Worm (Caenorhabditis elegans) whole organism, L4 larva: ENCODE measurements around the gene Y32H12A.6.

Experiments
- D1046.2 ChIP-seq: fragments of 200-800 bp; sonication (Bioruptor generic); IDR thresholded peaks from 2 replicates; pipeline ENCODE4 v1.3.6; 2022; ENCODE audit warnings: missing genetic modification characterization, missing compliant biosample characterization
- F37D6.2 ChIP-seq: sonication (generic microtip); optimal IDR thresholded peaks from 2 replicates; lab custom pipeline; 2016; ENCODE audit warnings: mild to moderate bottlenecking, missing genetic modification characterization, missing compliant biosample characterization
- T26A8.4 ChIP-seq: fragments of 200-800 bp; sonication (Bioruptor generic); IDR thresholded peaks from 2 replicates; pipeline ENCODE4 v1.3.6; 2022; ENCODE audit warnings: missing genetic modification characterization, missing compliant biosample characterization
- Y105C5A.15 ChIP-seq: fragments of 200-800 bp; sonication (Bioruptor generic); IDR thresholded peaks from 2 replicates; pipeline ENCODE4 v1.3.6; 2022; ENCODE audit warnings: missing genetic modification characterization, missing compliant biosample characterization
- ZK546.5 ChIP-seq, 2 experiments: sonication (generic microtip); optimal IDR thresholded peaks; 2 replicates each; lab custom pipeline; 2017; ENCODE audit warnings: missing biosample characterization in 2 of 2, missing genetic modification characterization in 2 of 2
- aha-1 ChIP-seq: fragments of 150-350 bp; peaks from one replicate; lab custom pipeline; 2014; ENCODE audit warnings: missing biosample characterization, missing genetic modification characterization
- attf-4 ChIP-seq: sonication (generic microtip); optimal IDR thresholded peaks from 3 replicates; lab custom pipeline; 2017; ENCODE audit warnings: missing biosample characterization, missing genetic modification characterization
- ceh-20 ChIP-seq: fragments of 200-800 bp; sonication (Bioruptor generic); IDR thresholded peaks from 2 replicates; pipeline ENCODE4 v1.3.6; 2022; ENCODE audit warnings: missing genetic modification reagents, missing genetic modification characterization, missing compliant biosample characterization
- ceh-44 ChIP-seq: fragments of 200-800 bp; sonication (Bioruptor generic); IDR thresholded peaks from 2 replicates; pipeline ENCODE4 v1.3.6; 2022; ENCODE audit warnings: missing genetic modification reagents, missing genetic modification characterization, missing compliant biosample characterization
- ceh-62 ChIP-seq: sonication (generic microtip); optimal IDR thresholded peaks from 2 replicates; lab custom pipeline; 2017; ENCODE audit warnings: missing biosample characterization, missing genetic modification characterization
- ceh-82 ChIP-seq: sonication (generic microtip); optimal IDR thresholded peaks from 2 replicates; lab custom pipeline; 2017; ENCODE audit warnings: missing biosample characterization, missing genetic modification characterization
- ces-1 ChIP-seq: fragments of 150-350 bp; sonication (generic microtip); optimal IDR thresholded peaks from 4 replicates; lab custom pipeline; 2014; ENCODE audit warnings: missing biosample characterization, missing genetic modification reagents, missing genetic modification characterization
- ctbp-1 ChIP-seq: fragments of 200-800 bp; sonication (Bioruptor generic); IDR thresholded peaks from 2 replicates; pipeline ENCODE4 v1.3.6; 2022; ENCODE audit warnings: missing genetic modification reagents, missing genetic modification characterization, missing compliant biosample characterization
- daf-12 ChIP-seq: fragments of 150-350 bp; optimal IDR thresholded peaks from 2 replicates; lab custom pipeline; 2014; ENCODE audit warnings: missing biosample characterization, missing genetic modification reagents, missing genetic modification characterization
- daf-16 ChIP-seq, 3 experiments: sonication (generic microtip); optimal IDR thresholded peaks; 2 replicates each; lab custom pipeline; 2016 to 2017; ENCODE audit warnings: missing genetic modification characterization in 3 of 3, missing genetic modification reagents in 3 of 3, mild to moderate bottlenecking in 2 of 3, missing compliant biosample characterization in 2 of 3, missing biosample characterization in 1 of 3, moderate library complexity in 1 of 3
- dmd-6 ChIP-seq: fragments of 200-800 bp; sonication (Bioruptor generic); IDR thresholded peaks from 2 replicates; pipeline ENCODE4 v1.3.6; 2022; ENCODE audit warnings: missing genetic modification reagents, missing genetic modification characterization, missing compliant biosample characterization
- dmd-8 ChIP-seq: fragments of 200-800 bp; sonication (Bioruptor generic); IDR thresholded peaks from 2 replicates; pipeline ENCODE4 v1.3.6; 2022; ENCODE audit warnings: missing genetic modification characterization, missing compliant biosample characterization
- duxl-1 ChIP-seq: sonication (generic microtip); optimal IDR thresholded peaks from 2 replicates; lab custom pipeline; 2016; ENCODE audit warnings: mild to moderate bottlenecking, missing genetic modification characterization, moderate library complexity, missing compliant biosample characterization; ENCODE audit not compliant: poor library complexity
- fos-1 ChIP-seq: fragments of 150-350 bp; optimal IDR thresholded peaks from 2 replicates; lab custom pipeline; 2014; ENCODE audit warnings: missing biosample characterization, missing genetic modification characterization
- jun-1 ChIP-seq: fragments of 150-350 bp; optimal IDR thresholded peaks from 2 replicates; lab custom pipeline; 2014; ENCODE audit warnings: missing biosample characterization, missing genetic modification reagents, missing genetic modification characterization
- lin-13 ChIP-seq: fragments of 150-350 bp; optimal IDR thresholded peaks from 2 replicates; lab custom pipeline; 2014; ENCODE audit warnings: missing biosample characterization, missing genetic modification reagents, missing genetic modification characterization
- lin-39 ChIP-seq: fragments of 150-350 bp; optimal IDR thresholded peaks from 2 replicates; lab custom pipeline; 2014; ENCODE audit warnings: missing biosample characterization, missing genetic modification reagents, missing genetic modification characterization
- madf-5 ChIP-seq, 2 experiments: fragments of 200-800 bp; sonication (Bioruptor generic); IDR thresholded peaks; 2 replicates each; pipeline ENCODE4 v1.3.6; 2022; ENCODE audit warnings: missing compliant biosample characterization in 2 of 2, missing genetic modification characterization in 2 of 2
- madf-9 ChIP-seq: fragments of 200-800 bp; sonication (Bioruptor generic); conservative IDR thresholded peaks from 2 replicates; pipeline ENCODE4 v1.3.6; 2022; ENCODE audit warnings: missing genetic modification reagents, missing genetic modification characterization, missing compliant biosample characterization
- mxl-2 ChIP-seq: fragments of 200-800 bp; sonication (Bioruptor generic); conservative IDR thresholded peaks from 2 replicates; pipeline ENCODE4 v1.3.6; 2022; ENCODE audit warnings: missing genetic modification reagents, missing genetic modification characterization, missing compliant biosample characterization
- mxl-3 ChIP-seq: fragments of 200-800 bp; sonication (Bioruptor generic); optimal IDR thresholded peaks from 2 replicates; lab custom pipeline; 2018; ENCODE audit warnings: mild to moderate bottlenecking, missing genetic modification characterization, missing compliant biosample characterization
- nhr-41 ChIP-seq: fragments of 200-800 bp; sonication (Bioruptor generic); IDR thresholded peaks from 2 replicates; pipeline ENCODE4 v1.3.6; 2022; ENCODE audit warnings: missing genetic modification reagents, missing genetic modification characterization, missing compliant biosample characterization
- nhr-42 ChIP-seq: fragments of 200-800 bp; sonication (Bioruptor generic); IDR thresholded peaks from 2 replicates; pipeline ENCODE4 v1.3.6; 2022; ENCODE audit warnings: missing genetic modification characterization, missing compliant biosample characterization
- nhr-6 ChIP-seq: fragments of 150-350 bp; optimal IDR thresholded peaks from 2 replicates; lab custom pipeline; 2014; ENCODE audit warnings: missing biosample characterization, missing genetic modification characterization
- nhr-77 ChIP-seq: fragments of 150-350 bp; optimal IDR thresholded peaks from 2 replicates; lab custom pipeline; 2014; ENCODE audit warnings: missing biosample characterization, missing genetic modification characterization
- php-3 ChIP-seq: fragments of 200-800 bp; sonication (Bioruptor generic); IDR thresholded peaks from 2 replicates; pipeline ENCODE4 v1.3.6; 2022; ENCODE audit warnings: missing genetic modification reagents, missing genetic modification characterization, missing compliant biosample characterization
- pqm-1 ChIP-seq: sonication (generic microtip); optimal IDR thresholded peaks from 2 replicates; lab custom pipeline; 2017; ENCODE audit warnings: missing biosample characterization, missing genetic modification characterization
- sdz-12 ChIP-seq: fragments of 200-800 bp; sonication (Bioruptor generic); optimal IDR thresholded peaks from 2 replicates; lab custom pipeline; 2018; ENCODE audit warnings: mild to moderate bottlenecking, missing genetic modification characterization, missing compliant biosample characterization
- skn-1 ChIP-seq: fragments of 150-350 bp; optimal IDR thresholded peaks from 2 replicates; lab custom pipeline; 2014; ENCODE audit warnings: missing biosample characterization, missing genetic modification characterization
- spr-1 ChIP-seq: sonication (generic microtip); optimal IDR thresholded peaks from 2 replicates; lab custom pipeline; 2016; ENCODE audit warnings: mild to moderate bottlenecking, missing genetic modification characterization, missing compliant biosample characterization
- tag-97 ChIP-seq: fragments of 200-800 bp; sonication (Bioruptor generic); IDR thresholded peaks from 2 replicates; pipeline ENCODE4 v1.3.6; 2022; ENCODE audit warnings: missing genetic modification characterization, missing compliant biosample characterization
- unc-130 ChIP-seq: sonication (generic microtip); optimal IDR thresholded peaks from 2 replicates; lab custom pipeline; 2016; ENCODE audit warnings: missing genetic modification reagents, missing genetic modification characterization, missing compliant biosample characterization
- vab-7 ChIP-seq: fragments of 200-800 bp; sonication (Bioruptor generic); IDR thresholded peaks from 2 replicates; pipeline ENCODE4 v1.3.6; 2022; ENCODE audit warnings: missing genetic modification reagents, missing genetic modification characterization, missing compliant biosample characterization
- zfp-2 ChIP-seq: sonication (generic microtip); optimal IDR thresholded peaks from 2 replicates; lab custom pipeline; 2016; ENCODE audit warnings: mild to moderate bottlenecking, missing genetic modification characterization, missing compliant biosample characterization

Gene Y32H12A.6

DNA sequence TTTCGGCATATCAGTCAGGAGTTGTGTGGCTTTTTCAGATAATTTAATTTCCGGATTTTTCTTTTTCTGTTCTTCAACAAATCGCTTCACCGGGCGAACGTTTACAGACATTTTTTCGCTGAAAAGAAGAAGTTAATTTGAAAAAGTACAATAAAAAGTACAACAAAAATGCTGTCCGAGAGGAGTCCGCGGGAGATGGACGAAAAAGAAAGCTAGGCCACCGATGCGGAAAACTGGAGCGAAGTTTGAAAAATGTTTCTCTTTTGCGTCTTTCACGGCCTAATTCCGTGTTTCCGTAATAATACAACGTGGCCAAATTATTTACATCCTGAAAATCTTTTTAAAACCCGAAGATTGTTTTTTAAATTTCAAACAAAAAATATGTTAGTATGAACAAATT is 32.7 kb downstream of the Y32H12A.6 start, which contains the start of gene thoc-5 (continued):
- TF ChIP-seq skn-1 (tag; lab: Kevin White, UChicago), result no peak
- TF ChIP-seq duxl-1, result peak; percentile 65
- no peak for TF ChIP-seq nhr-41 (GFP tag; lab: Robert Waterston, UW)
- TF ChIP-seq sdz-12, result peak; percentile 75
- no peak for TF ChIP-seq ceh-82
- TF ChIP-seq F37D6.2 (tag; lab: Kevin White, UChicago), result peak; percentile 35
- TF ChIP-seq ceh-62 (tag; lab: Kevin White, UChicago), result no peak
- TF ChIP-seq attf-4 (tag; lab: Kevin White, UChicago), result no peak
- TF ChIP-seq daf-12, result no peak
- no peak for TF ChIP-seq ZK546.5 (tag; optimal IDR thresholded peaks at IDR 0.05; lab: Kevin White, UChicago)
- TF ChIP-seq ctbp-1, result no peak
- peak in 1 of 2 experiments; percentile 26 for TF ChIP-seq daf-16 (GFP tag; optimal IDR thresholded peaks at IDR 0.05; lab: Kevin White, UChicago)
- TF ChIP-seq daf-16 (tag; optimal IDR thresholded peaks at IDR 0.05; lab: Kevin White, UChicago), result no peak
- peak; percentile 77 for TF ChIP-seq nhr-6 (tag; lab: Kevin White, UChicago)
- no peak for TF ChIP-seq mxl-3 (GFP tag; lab: Kevin White, UChicago)
- TF ChIP-seq fos-1 (tag; lab: Kevin White, UChicago), result no peak
- peak in 1 of 2 experiments; percentile 43; a peak in 1 of 4 replicates for TF ChIP-seq madf-5 (GFP tag; IDR thresholded peaks at IDR 0.05; lab: Robert Waterston, UW)
- peak; percentile 77; the same call in 1 of the 2 replicates for TF ChIP-seq tag-97 (GFP tag; lab: Robert Waterston, UW)
- TF ChIP-seq dmd-8 (GFP tag; lab: Robert Waterston, UW), result no peak
- TF ChIP-seq ces-1, result no peak
- TF ChIP-seq nhr-42 (GFP tag; lab: Robert Waterston, UW), result no peak; the same call in 1 of the 2 replicates
- peak; percentile 81 for TF ChIP-seq dmd-6 (GFP tag; lab: Robert Waterston, UW)
- TF ChIP-seq spr-1 (tag; lab: Kevin White, UChicago), result no peak
- peak; percentile 48; the same call in 1 of the 2 replicates for TF ChIP-seq php-3
- no peak for TF ChIP-seq zfp-2 (tag; lab: Kevin White, UChicago)
- TF ChIP-seq vab-7 (GFP tag; lab: Robert Waterston, UW), result peak; percentile 50; the same call in 1 of the 2 replicates
- peak; percentile 34 for TF ChIP-seq lin-13 (GFP tag; lab: Kevin White, UChicago)
- peak; percentile 74; the same call in 1 of the 2 replicates for TF ChIP-seq ceh-44 (GFP tag; lab: Robert Waterston, UW)
- no peak for TF ChIP-seq T26A8.4 (GFP tag; lab: Robert Waterston, UW)
- TF ChIP-seq unc-130 (GFP tag; lab: Kevin White, UChicago), result peak; percentile 94

DNA sequence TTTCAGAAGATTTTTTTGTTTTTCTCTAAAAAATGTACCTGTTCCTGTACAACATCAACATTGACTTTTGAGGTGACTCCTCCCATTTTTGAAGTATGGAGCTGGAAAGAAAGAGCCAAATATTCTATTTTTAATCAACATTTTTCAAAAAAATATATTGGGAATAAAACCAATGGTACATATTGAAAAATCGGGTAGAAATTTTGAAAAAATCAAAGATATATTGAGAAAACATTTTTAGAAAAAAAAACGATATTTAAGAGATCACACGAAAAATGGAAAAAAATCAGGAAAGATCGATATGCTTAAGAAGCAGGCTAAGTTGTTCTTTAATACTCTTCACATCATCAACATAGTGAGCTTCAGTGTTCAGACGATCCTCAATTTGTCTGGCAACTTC is 36.0 kb downstream of the Y32H12A.6 start, which contains the start of gene glrx-21:
TSS of gene glrx-21 (minus strand) at position 101 of the 400 bp plus-strand sequence.
- TF ChIP-seq aha-1 (tag; lab: Kevin White, UChicago) (no peak), ceh-20 (GFP tag; lab: Robert Waterston, UW) (no peak), pqm-1 (tag; lab: Kevin White, UChicago) (no peak), tag-97 (GFP tag; lab: Robert Waterston, UW) (no peak), ZK546.5 (tag; optimal IDR thresholded peaks at IDR 0.05; lab: Kevin White, UChicago) (no peak), attf-4 (tag; lab: Kevin White, UChicago) (no peak), zfp-2 (tag; lab: Kevin White, UChicago) (no peak), Y105C5A.15 (no peak), D1046.2 (GFP tag; lab: Robert Waterston, UW) (no peak), jun-1 (tag; lab: Kevin White, UChicago) (no peak), duxl-1 (no peak), nhr-77 (tag; lab: Kevin White, UChicago) (no peak), ceh-82 (no peak), lin-39 (tag; lab: Kevin White, UChicago) (no peak), madf-9 (no peak), mxl-2 (GFP tag; lab: Robert Waterston, UW) (no peak)
- TF ChIP-seq, all 104 proteins: peak for 0
